Fruit fly (Drosophila melanogaster): ENCODE data around the gene CG5355.

The CG5355 gene

dm6 chr2L:10430802-10431476 lies 17.7 kb upstream of the CG5355 start, which contains the start of the genes Bug22 and TfIIB (continued):
- no peak for TF ChIP-seq achi (GFP tag; optimal IDR thresholded peaks at IDR 0.05)
- TF ChIP-seq CG6854 (GFP tag; optimal IDR thresholded peaks at IDR 0.05): no peak
- no peak for TF ChIP-seq CG1621 (tag; optimal IDR thresholded peaks at IDR 0.05)
- TF ChIP-seq CG16779 (tag; optimal IDR thresholded peaks at IDR 0.05): no peak
- TF ChIP-seq fd85E (GFP tag; optimal IDR thresholded peaks at IDR 0.05): no peak
- peak; percentile 69 for TF ChIP-seq topi (GFP tag; optimal IDR thresholded peaks at IDR 0.05)
- TF ChIP-seq Hr4 (GFP tag; optimal IDR thresholded peaks at IDR 0.05): no peak
- no peak for TF ChIP-seq Hr38 (GFP tag; optimal IDR thresholded peaks at IDR 0.05)
- TF ChIP-seq lz (GFP tag; optimal IDR thresholded peaks at IDR 0.05): peak; percentile 72
- peak; percentile 82 for TF ChIP-seq esn (GFP tag; optimal IDR thresholded peaks at IDR 0.05)
- TF ChIP-seq CG8319 (GFP tag; optimal IDR thresholded peaks at IDR 0.05): peak; percentile 25
- TF ChIP-seq CG4318 (GFP tag; optimal IDR thresholded peaks at IDR 0.05): no peak
- no peak for TF ChIP-seq ss (GFP tag; optimal IDR thresholded peaks at IDR 0.05)
- TF ChIP-seq Ets96B (tag; optimal IDR thresholded peaks at IDR 0.05): peak; percentile 53
- TF ChIP-seq Gug (GFP tag; IDR thresholded peaks at IDR 0.05): no peak
- TF ChIP-seq Blimp-1 (GFP tag; optimal IDR thresholded peaks at IDR 0.05): no peak
- TF ChIP-seq net (GFP tag; optimal IDR thresholded peaks at IDR 0.05): no peak

- TF ChIP-seq CG8119 (GFP tag; IDR thresholded peaks at IDR 0.05) (no peak; the same call in 1 of the 3 replicates), CG31627 (GFP tag; optimal IDR thresholded peaks at IDR 0.05) (peak; percentile 16), CG34406 (GFP tag; optimal IDR thresholded peaks at IDR 0.05) (no peak), CG15336 (GFP tag; IDR thresholded peaks at IDR 0.05) (peak; percentile 69), pdm3 (GFP tag; optimal IDR thresholded peaks at IDR 0.05) (no peak), CG6163 (GFP tag; IDR thresholded peaks at IDR 0.05) (peak; percentile 31; the same call in 1 of the 3 replicates), CG10631 (GFP tag; optimal IDR thresholded peaks at IDR 0.05) (no peak), Sox102F (GFP tag; optimal IDR thresholded peaks at IDR 0.05) (no peak), achi (GFP tag; optimal IDR thresholded peaks at IDR 0.05) (no peak), topi (GFP tag; optimal IDR thresholded peaks at IDR 0.05) (peak; percentile 45), acj6 (GFP tag; optimal IDR thresholded peaks at IDR 0.05) (peak; percentile 37), svp (GFP tag) (no peak), Hr39 (GFP tag; optimal IDR thresholded peaks at IDR 0.05) (peak; percentile 15), Lpt (GFP tag; optimal IDR thresholded peaks at IDR 0.05) (peak; percentile 4), ss (GFP tag; optimal IDR thresholded peaks at IDR 0.05) (peak in 1 of 2 experiments; percentile 1), CG6854 (GFP tag; optimal IDR thresholded peaks at IDR 0.05) (no peak), Eip78C (GFP tag) (peak; percentile 82), cyc (GFP tag; optimal IDR thresholded peaks at IDR 0.05) (peak; percentile 23), Sox15 (GFP tag; optimal IDR thresholded peaks at IDR 0.05) (peak; percentile 7), CG11762 (GFP tag; optimal IDR thresholded peaks at IDR 0.05; ENCODE audit: insufficient read depth) (peak; percentile 35), OdsH (GFP tag; optimal IDR thresholded peaks at IDR 0.05) (peak; percentile 51), Gug (GFP tag; IDR thresholded peaks at IDR 0.05) (0 out of 2 replicates have a peak, but pooled peaks have one; percentile 9), Hr38 (GFP tag; optimal IDR thresholded peaks at IDR 0.05) (no peak), eg (GFP tag; IDR thresholded peaks at IDR 0.05) (no peak; the same call in 2 of the 3 replicates), CG4318 (GFP tag; optimal IDR thresholded peaks at IDR 0.05) (no peak), Eip93F (GFP tag; optimal IDR thresholded peaks at IDR 0.05) (no peak), lz (GFP tag; optimal IDR thresholded peaks at IDR 0.05) (peak; percentile 65), CG6792 (GFP tag; optimal IDR thresholded peaks at IDR 0.05) (peak; percentile 35), Sox14 (GFP tag; optimal IDR thresholded peaks at IDR 0.05) (peak; percentile 22), CG3032 (tag; optimal IDR thresholded peaks at IDR 0.05) (peak; percentile 52), Ets96B (tag; optimal IDR thresholded peaks at IDR 0.05) (peak; percentile 49), esn (GFP tag; optimal IDR thresholded peaks at IDR 0.05) (peak; percentile 64)
Observed at dm6 chr2L:10428528-10428927, 15.3 kb upstream of the CG5355 start, which contains the start of gene CG5188. Gene CG5188 (plus strand): TSS chr2L:10428829.
